Fruit fly (Drosophila melanogaster) whole organism, embryonic: ENCODE measurements around the gene rictor.

Experiments used
- Abd-B ChIP-seq: fragments of 200-800 bp; sonication (Bioruptor generic); optimal IDR thresholded peaks from 2 replicates; lab custom pipeline; 2018; ENCODE audit warnings: missing biosample characterization, mild to moderate bottlenecking, missing genetic modification characterization, moderate library complexity
- Ada2b ChIP-seq: fragments of 200-800 bp; sonication (Bioruptor generic); IDR thresholded peaks from 2 replicates; pipeline ENCODE4 v1.3.6; 2022; ENCODE audit warnings: missing biosample characterization, missing genetic modification characterization
- Antp ChIP-seq: fragments of 200-800 bp; sonication (Bioruptor generic); optimal IDR thresholded peaks from 3 replicates; lab custom pipeline; 2016; ENCODE audit warnings: missing biosample characterization, missing genetic modification characterization
- Atf6 ChIP-seq: fragments of 200-800 bp; sonication (Bioruptor generic); IDR thresholded peaks from 2 replicates; pipeline ENCODE4 v1.3.6; 2022; ENCODE audit warnings: missing biosample characterization, missing genetic modification characterization
- C15 ChIP-seq: fragments of 200-800 bp; sonication (Bioruptor generic); IDR thresholded peaks from 3 replicates; pipeline ENCODE4 v1.3.6; 2022; ENCODE audit warnings: missing biosample characterization, missing genetic modification characterization
- CG10267 ChIP-seq: fragments of 200-800 bp; sonication (Bioruptor generic); optimal IDR thresholded peaks from 2 replicates; lab custom pipeline; 2018; ENCODE audit warnings: missing biosample characterization, mild to moderate bottlenecking, missing genetic modification characterization, moderate library complexity
- CG10979 ChIP-seq: fragments of 200-800 bp; sonication (Bioruptor generic); optimal IDR thresholded peaks from 2 replicates; lab custom pipeline; 2018; ENCODE audit warnings: missing biosample characterization, mild to moderate bottlenecking, missing genetic modification characterization, moderate library complexity
- CG11247 ChIP-seq: fragments of 200-800 bp; sonication (Bioruptor generic); IDR thresholded peaks from 2 replicates; pipeline ENCODE4 v1.3.6; 2022; ENCODE audit warnings: missing biosample characterization, missing genetic modification characterization
- CG12155 ChIP-seq: fragments of 200-800 bp; sonication (Bioruptor generic); optimal IDR thresholded peaks from 3 replicates; lab custom pipeline; 2016; ENCODE audit warnings: missing biosample characterization, missing genetic modification characterization
- CG13424 ChIP-seq: fragments of 200-800 bp; sonication (Bioruptor generic); optimal IDR thresholded peaks from 2 replicates; lab custom pipeline; 2019; ENCODE audit warnings: missing biosample characterization, mild to moderate bottlenecking, missing genetic modification characterization, moderate library complexity
- CG14014 ChIP-seq: fragments of 200-800 bp; sonication (Bioruptor generic); IDR thresholded peaks from 2 replicates; pipeline ENCODE4 v1.3.6; 2022; ENCODE audit warnings: missing biosample characterization, missing genetic modification characterization
- CG14441 ChIP-seq: fragments of 200-800 bp; sonication (Bioruptor generic); IDR thresholded peaks from 2 replicates; pipeline ENCODE4 v1.3.6; 2022; ENCODE audit warnings: missing biosample characterization, missing genetic modification characterization
- CG15073 ChIP-seq: fragments of 200-800 bp; sonication (Bioruptor generic); optimal IDR thresholded peaks from 2 replicates; lab custom pipeline; 2016; ENCODE audit warnings: missing biosample characterization, missing genetic modification characterization
- CG17328 ChIP-seq: fragments of 200-800 bp; sonication (Bioruptor generic); IDR thresholded peaks from 2 replicates; pipeline ENCODE4 v1.3.6; 2022; ENCODE audit warnings: missing biosample characterization, missing genetic modification characterization
- CG18262 ChIP-seq: fragments of 200-800 bp; optimal IDR thresholded peaks from 3 replicates; lab custom pipeline; 2019; ENCODE audit warnings: missing biosample characterization, mild to moderate bottlenecking, missing genetic modification characterization, moderate library complexity
- CG1832 ChIP-seq: fragments of 200-800 bp; sonication (Bioruptor generic); optimal IDR thresholded peaks from 2 replicates; lab custom pipeline; 2017; ENCODE audit warnings: missing biosample characterization, mild to moderate bottlenecking, missing genetic modification characterization, inconsistent platforms
- CG18619 ChIP-seq: fragments of 200-800 bp; sonication (Bioruptor generic); optimal IDR thresholded peaks from 3 replicates; lab custom pipeline; 2017; ENCODE audit warnings: missing biosample characterization, mild to moderate bottlenecking, missing genetic modification characterization
- CG3838 ChIP-seq: fragments of 200-800 bp; sonication (Bioruptor generic); optimal IDR thresholded peaks from 3 replicates; lab custom pipeline; 2016; ENCODE audit warnings: missing biosample characterization, missing genetic modification characterization
- CG4328 ChIP-seq: fragments of 200-800 bp; sonication (Bioruptor generic); optimal IDR thresholded peaks from 3 replicates; lab custom pipeline; 2017; ENCODE audit warnings: missing biosample characterization, missing genetic modification reagents, missing genetic modification characterization
- CG6854 ChIP-seq: fragments of 200-800 bp; sonication (Bioruptor generic); optimal IDR thresholded peaks from 3 replicates; lab custom pipeline; 2017; ENCODE audit warnings: missing biosample characterization, mild to moderate bottlenecking, missing genetic modification characterization
- CG8924 ChIP-seq: fragments of 200-800 bp; optimal IDR thresholded peaks from 3 replicates; lab custom pipeline; 2019; ENCODE audit warnings: missing biosample characterization, mild to moderate bottlenecking, missing genetic modification characterization, moderate library complexity
- Camta ChIP-seq: fragments of 200-800 bp; sonication (Bioruptor generic); optimal IDR thresholded peaks from 2 replicates; lab custom pipeline; 2016; ENCODE audit warnings: missing biosample characterization, missing genetic modification characterization
- E2f2 ChIP-seq: fragments of 200-800 bp; sonication (Bioruptor generic); IDR thresholded peaks from 2 replicates; pipeline ENCODE4 v1.3.6; 2022; ENCODE audit warnings: missing biosample characterization, missing genetic modification characterization
- Gsc ChIP-seq: fragments of 200-800 bp; sonication (Bioruptor generic); IDR thresholded peaks from 2 replicates; pipeline ENCODE4 v1.3.6; 2022; ENCODE audit warnings: missing biosample characterization, missing genetic modification characterization
- Six4 ChIP-seq: fragments of 200-800 bp; sonication (Bioruptor generic); optimal IDR thresholded peaks from 2 replicates; lab custom pipeline; 2016; ENCODE audit warnings: missing biosample characterization, missing genetic modification characterization
- aop ChIP-seq: fragments of 200-800 bp; sonication (Bioruptor generic); IDR thresholded peaks from 2 replicates; pipeline ENCODE4 v1.3.6; 2022; ENCODE audit warnings: missing biosample characterization, missing genetic modification characterization
- bbx ChIP-seq: fragments of 200-800 bp; sonication (Bioruptor generic); IDR thresholded peaks from 2 replicates; pipeline ENCODE4 v1.3.6; 2022; ENCODE audit warnings: missing biosample characterization, missing genetic modification characterization; ENCODE audit not compliant: partially characterized antibody
- bowl ChIP-seq: fragments of 200-800 bp; sonication (Bioruptor generic); IDR thresholded peaks from 2 replicates; pipeline ENCODE4 v1.3.6; 2022; ENCODE audit warnings: missing biosample characterization, missing genetic modification characterization
- cad ChIP-seq: fragments of >200 bp; optimal IDR thresholded peaks from 2 replicates; lab custom pipeline; 2017; ENCODE audit warnings: missing biosample characterization, missing genetic modification characterization
- chinmo ChIP-seq: fragments of 200-800 bp; sonication (Bioruptor generic); IDR thresholded peaks from 4 replicates; pipeline ENCODE4 v1.3.6; 2022; ENCODE audit warnings: missing biosample characterization, missing genetic modification characterization; ENCODE audit not compliant: partially characterized antibody
- chm ChIP-seq: fragments of 200-800 bp; sonication (Bioruptor generic); IDR thresholded peaks from 2 replicates; pipeline ENCODE4 v1.3.6; 2022; ENCODE audit warnings: missing biosample characterization, missing genetic modification characterization
- chn ChIP-seq: fragments of 200-800 bp; sonication (Bioruptor generic); optimal IDR thresholded peaks from 2 replicates; lab custom pipeline; 2016; ENCODE audit warnings: missing biosample characterization, missing genetic modification characterization
- eve ChIP-seq, 2 experiments: fragments of >200 bp; optimal IDR thresholded peaks; 2 replicates each; lab custom pipeline; 2017; ENCODE audit warnings: missing biosample characterization in 2 of 2, missing genetic modification characterization in 2 of 2
- grau ChIP-seq: fragments of 200-800 bp; optimal IDR thresholded peaks from 3 replicates; lab custom pipeline; 2019; ENCODE audit warnings: missing biosample characterization, mild to moderate bottlenecking, missing genetic modification characterization, moderate library complexity
- ham ChIP-seq: fragments of 200-800 bp; sonication (Bioruptor generic); IDR thresholded peaks from 2 replicates; pipeline ENCODE4 v1.3.6; 2022; ENCODE audit warnings: missing biosample characterization, missing genetic modification characterization
- kni ChIP-seq: fragments of 200-800 bp; sonication (Bioruptor generic); optimal IDR thresholded peaks from 3 replicates; lab custom pipeline; 2017; ENCODE audit warnings: mild to moderate bottlenecking, missing biosample characterization, missing genetic modification reagents, missing genetic modification characterization
- oc ChIP-seq: fragments of 200-800 bp; sonication (Bioruptor generic); optimal IDR thresholded peaks from 2 replicates; lab custom pipeline; 2018; ENCODE audit warnings: missing biosample characterization, mild to moderate bottlenecking, missing genetic modification characterization, moderate library complexity
- pnt ChIP-seq: fragments of 200-800 bp; sonication (Bioruptor generic); optimal IDR thresholded peaks from 3 replicates; lab custom pipeline; 2016; ENCODE audit warnings: missing biosample characterization, missing genetic modification characterization
- pum ChIP-seq: fragments of 200-800 bp; sonication (Bioruptor generic); optimal IDR thresholded peaks from 2 replicates; lab custom pipeline; 2016; ENCODE audit warnings: missing biosample characterization, missing genetic modification characterization
- ro ChIP-seq: fragments of 200-800 bp; sonication (Bioruptor generic); IDR thresholded peaks from 2 replicates; pipeline ENCODE4 v1.3.6; 2022; ENCODE audit warnings: missing biosample characterization, missing genetic modification characterization
- sr ChIP-seq: fragments of 200-800 bp; sonication (Bioruptor generic); IDR thresholded peaks from 3 replicates; pipeline ENCODE4 v1.3.6; 2022; ENCODE audit warnings: missing biosample characterization, missing genetic modification characterization
- ssp ChIP-seq: fragments of 200-800 bp; sonication (Bioruptor generic); IDR thresholded peaks from 2 replicates; pipeline ENCODE4 v1.3.6; 2022; ENCODE audit warnings: missing biosample characterization, missing genetic modification characterization
- tap ChIP-seq: fragments of 200-800 bp; optimal IDR thresholded peaks from 3 replicates; lab custom pipeline; 2019; ENCODE audit warnings: missing biosample characterization, mild to moderate bottlenecking, missing genetic modification characterization, moderate library complexity
- tll ChIP-seq, 2 experiments: fragments of 200-800 bp in 1 of 2; fragments of >200 bp in 1 of 2; sonication (Bioruptor generic) in 1 of 2; optimal IDR thresholded peaks; 2 replicates each; lab custom pipeline; 2017 to 2019; ENCODE audit warnings: missing biosample characterization in 2 of 2, missing genetic modification characterization in 2 of 2, mild to moderate bottlenecking in 1 of 2, moderate library complexity in 1 of 2
- tna ChIP-seq: fragments of 200-800 bp; sonication (Bioruptor generic); IDR thresholded peaks from 2 replicates; pipeline ENCODE4 v1.3.6; 2022; ENCODE audit warnings: missing biosample characterization, missing genetic modification characterization; ENCODE audit not compliant: partially characterized antibody
- ttk ChIP-seq: fragments of 200-800 bp; sonication (Bioruptor generic); IDR thresholded peaks from 2 replicates; pipeline ENCODE4 v2.1.2; 2022; ENCODE audit warnings: missing biosample characterization, missing genetic modification characterization
- twi ChIP-seq: fragments of 200-800 bp; optimal IDR thresholded peaks from 2 replicates; lab custom pipeline; 2019; ENCODE audit warnings: missing biosample characterization, mild to moderate bottlenecking, missing genetic modification characterization, moderate library complexity
- vfl ChIP-seq: fragments of 200-800 bp; sonication (Bioruptor generic); optimal IDR thresholded peaks from 2 replicates; lab custom pipeline; 2016; ENCODE audit warnings: missing biosample characterization, missing genetic modification characterization
- yki ChIP-seq: fragments of >200 bp; optimal IDR thresholded peaks from 3 replicates; lab custom pipeline; 2018

rictor gene

DNA sequence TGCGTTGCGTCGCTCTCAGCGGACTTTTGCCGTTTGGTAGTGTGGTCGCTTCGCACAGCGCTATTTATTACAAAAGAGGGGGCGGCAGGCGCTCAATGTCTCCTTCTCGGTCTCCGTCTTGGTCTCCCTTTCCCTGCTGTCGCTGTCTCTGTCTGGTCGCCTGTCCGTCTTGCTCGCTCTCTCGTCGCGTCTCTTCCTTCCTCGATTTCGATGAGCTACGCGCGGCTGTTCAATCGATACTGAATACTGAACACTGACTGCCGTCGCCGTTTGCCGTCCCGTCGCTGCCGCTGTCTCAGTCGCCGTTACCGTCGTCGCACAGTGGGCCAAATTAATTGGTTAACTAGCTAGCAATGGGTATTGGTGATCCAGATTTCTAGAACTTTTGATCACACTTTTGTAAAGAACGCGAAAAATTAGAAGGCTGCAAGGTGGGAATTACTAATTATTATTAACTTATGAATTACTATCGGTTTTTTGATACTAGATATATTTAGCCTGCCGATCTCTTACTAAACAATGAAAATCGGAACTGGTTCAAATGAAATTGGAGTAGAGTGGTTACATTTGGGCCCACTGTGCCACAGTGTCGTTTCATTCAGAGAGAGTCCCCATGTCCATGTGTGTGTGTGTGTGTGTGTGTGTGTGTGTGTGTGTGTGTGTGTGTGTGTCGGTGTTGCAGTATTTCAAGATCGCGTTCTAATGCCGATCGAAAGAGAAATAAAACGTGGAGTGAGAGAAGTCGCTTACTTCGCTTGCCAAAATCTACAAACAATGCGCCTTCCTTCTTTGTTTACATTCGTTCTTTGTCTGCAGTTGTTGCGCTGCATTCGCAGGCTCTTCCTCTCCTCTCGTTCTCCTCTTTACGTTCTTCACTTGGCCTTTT lies 37.1 kb upstream of the rictor start, which contains the start of gene CG8034 (continued):
- TF ChIP-seq chm (GFP tag; lab: Robert Waterston, UW) (peak; percentile 79), CG10979 (peak; percentile 97), Ada2b (GFP tag; lab: Robert Waterston, UW) (peak; percentile 91), CG10267 (tag; lab: Kevin White, UChicago) (peak; percentile 91), CG12155 (peak; percentile 94), pnt (peak; percentile 93), CG8924 (tag; lab: Kevin White, UChicago) (peak; percentile 98), sr (peak; percentile 31; the same call in 1 of the 3 replicates), tll (GFP tag; optimal IDR thresholded peaks at IDR 0.05; lab: Kevin White, UChicago) (peak; percentile 39 to 69), CG17328 (peak; percentile 83), Antp (GFP tag; lab: Kevin White, UChicago) (peak; percentile 94), CG3838 (GFP tag; lab: Kevin White, UChicago) (peak; percentile 82), tna (no peak), CG11247 (peak; percentile 90), chinmo (peak; percentile 75; the same call in 3 of the 4 replicates), Abd-B (GFP tag; lab: Kevin White, UChicago) (peak; percentile 98), chn (GFP tag; lab: Kevin White, UChicago) (peak; percentile 95), Camta (GFP tag; lab: Kevin White, UChicago) (peak; percentile 96), Atf6 (peak; percentile 96), grau (tag; lab: Kevin White, UChicago) (peak; percentile 97), CG1832 (GFP tag; lab: Kevin White, UChicago) (no peak), Gsc (peak; percentile 85), kni (peak; percentile 99), CG13424 (tag; lab: Kevin White, UChicago) (peak; percentile 98), CG6854 (GFP tag; lab: Kevin White, UChicago) (peak; percentile 95), CG15073 (peak; percentile 55), cad (GFP tag; lab: Kevin White, UChicago) (no peak), ro (GFP tag; lab: Robert Waterston, UW) (peak; percentile 83), yki (lab: Kevin White, UChicago) (no peak), eve (GFP tag; optimal IDR thresholded peaks at IDR 0.05; lab: Kevin White, UChicago) (peak; percentile 65 to 97), ham (GFP tag; lab: Robert Waterston, UW) (peak; percentile 87), pum (peak; percentile 94), CG18262 (tag; lab: Kevin White, UChicago) (peak; percentile 98), ttk (peak; percentile 91), bbx (GFP tag; lab: Robert Waterston, UW) (0 out of 2 replicates have a peak, but pooled peaks have one; percentile 42), CG14014 (GFP tag; lab: Robert Waterston, UW) (peak; percentile 93), twi (peak; percentile 95), ssp (GFP tag; lab: Robert Waterston, UW) (peak; percentile 87), Six4 (GFP tag; lab: Kevin White, UChicago) (peak; percentile 92), CG14441 (peak; percentile 94), CG18619 (GFP tag; lab: Kevin White, UChicago) (peak; percentile 98), E2f2 (peak; percentile 80), C15 (peak; percentile 80; the same call in 1 of the 3 replicates), aop (GFP tag; lab: Robert Waterston, UW) (no peak), vfl (peak; percentile 95), oc (tag; lab: Kevin White, UChicago) (peak; percentile 93), tap (tag; lab: Kevin White, UChicago) (peak; percentile 93), bowl (GFP tag; lab: Robert Waterston, UW) (peak; percentile 73; the same call in 1 of the 2 replicates), CG4328 (GFP tag; lab: Kevin White, UChicago) (peak; percentile 97)
